Fruit fly (Drosophila melanogaster): ENCODE measurements around the gene htl.
A peak's percentile ranks its signal among the peaks of the same experiment; 100 is the strongest.

dm6 chr3R:18090014-18090853 is 37.5 kb upstream of the htl start, which contains the start of gene sr:
- no peak for TF ChIP-seq Sox102F (GFP tag; optimal IDR thresholded peaks at IDR 0.05)
- no peak for TF ChIP-seq topi (GFP tag; optimal IDR thresholded peaks at IDR 0.05)
- no peak for TF ChIP-seq Blimp-1 (GFP tag; optimal IDR thresholded peaks at IDR 0.05)
- no peak for TF ChIP-seq Met (GFP tag; optimal IDR thresholded peaks at IDR 0.05)
- TF ChIP-seq CG32006 (GFP tag; optimal IDR thresholded peaks at IDR 0.05), result peak; percentile 49
- TF ChIP-seq fd59A (GFP tag; optimal IDR thresholded peaks at IDR 0.05), result no peak

All from whole organism, prepupa.